Worm (Caenorhabditis elegans) whole organism, L1 larva: ENCODE results near the gene coa-4.
"Not testable (repeated sequence)": the region's sequence is repeated elsewhere in the genome, so short reads cannot be mapped to it uniquely, and the experiment has no call there.

Experiments used
- ceh-82 ChIP-seq, 3 experiments: fragments of 150-350 bp in 1 of 3; sonication (generic microtip) in 2 of 3; optimal IDR thresholded peaks; 2 replicates each; lab custom pipeline; 2014 to 2017; ENCODE audit warnings: missing biosample characterization in 3 of 3, missing genetic modification characterization in 3 of 3
- ces-1 ChIP-seq: fragments of 150-350 bp; optimal IDR thresholded peaks from 2 replicates; lab custom pipeline; 2014; ENCODE audit warnings: missing biosample characterization, missing genetic modification reagents, missing genetic modification characterization
- egl-27 ChIP-seq, 2 experiments: fragments of 150-350 bp in 1 of 2; sonication (generic microtip); optimal IDR thresholded peaks; 3 replicates each; lab custom pipeline; 2017 to 2018; ENCODE audit warnings: missing biosample characterization in 2 of 2, missing genetic modification characterization in 2 of 2, missing genetic modification reagents in 2 of 2
- grh-1 ChIP-seq: fragments of 200-800 bp; sonication (Bioruptor generic); IDR thresholded peaks from 2 replicates; pipeline ENCODE4 v1.3.6; 2022; ENCODE audit warnings: missing genetic modification reagents, missing genetic modification characterization, missing compliant biosample characterization
- sup-37 ChIP-seq: fragments of 200-800 bp; sonication (Bioruptor generic); optimal IDR thresholded peaks from 2 replicates; lab custom pipeline; 2018; ENCODE audit warnings: mild to moderate bottlenecking, missing genetic modification characterization, missing compliant biosample characterization

ce11 chrIV:9312827-9313226 is 22.6 kb downstream of the coa-4 start, which contains the start of gene F49C12.7:
- TF ChIP-seq grh-1 (GFP tag; lab: Robert Waterston, UW); ces-1; sup-37 (GFP tag; lab: Kevin White, UChicago); egl-27 (tag; optimal IDR thresholded peaks at IDR 0.05; lab: Kevin White, UChicago); ceh-82 (tag; optimal IDR thresholded peaks at IDR 0.05; lab: Kevin White, UChicago): not testable (repeated sequence)
